Worm (Caenorhabditis elegans): ENCODE measurements around the gene hex-5.

- TF ChIP-seq hmbx-1 (tag; optimal IDR thresholded peaks at IDR 0.05) (no peak), sea-1 (GFP tag; conservative IDR thresholded peaks at IDR 0.05) (no peak), ama-1 (optimal IDR thresholded peaks at IDR 0.05) (no peak), tbx-11 (GFP tag; IDR thresholded peaks at IDR 0.05) (no peak), ceh-13 (GFP tag; optimal IDR thresholded peaks at IDR 0.05) (no peak), tbx-37 (GFP tag; conservative IDR thresholded peaks at IDR 0.05) (no peak), ceh-36 (tag; optimal IDR thresholded peaks at IDR 0.05) (no peak), tra-4 (tag; optimal IDR thresholded peaks at IDR 0.05) (no peak), pes-1 (GFP tag; IDR thresholded peaks at IDR 0.05) (no peak), hmg-4 (GFP tag; optimal IDR thresholded peaks at IDR 0.05) (no peak)
Measured at ce11 chrX:14903424-14903823, 1.6 kb downstream of the hex-5 start.

All from whole organism, early embryonic.